Worm (Caenorhabditis elegans): Measurements from ENCODE around the gene atf-2.
A peak's percentile ranks its signal among the peaks of the same experiment; 100 is the strongest.

atf-2 gene

DNA sequence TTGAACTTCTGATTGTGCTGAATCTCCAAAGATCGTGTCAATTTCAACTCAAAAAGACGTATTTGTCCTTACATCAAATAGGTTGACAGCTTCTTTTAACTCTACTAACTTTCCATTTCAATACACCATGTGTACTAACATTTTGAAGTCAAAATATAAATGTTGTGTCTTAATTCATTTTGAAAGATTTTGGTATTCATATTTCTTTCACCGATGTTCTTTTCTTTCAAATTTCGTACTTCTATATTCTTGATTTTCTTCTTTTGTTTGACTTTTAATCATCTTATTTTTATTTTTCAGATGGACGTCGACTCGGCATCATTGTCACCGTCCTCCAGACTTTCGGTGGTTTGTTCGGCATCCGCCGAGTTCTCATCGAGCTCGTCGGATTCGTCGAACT lies at the start of gene atf-2:
TSS of gene atf-2 (plus strand) at position 301 of the 400 bp plus-strand sequence.
- TF ChIP-seq hlh-11 (tag; optimal IDR thresholded peaks at IDR 0.05) = no peak
- no peak for TF ChIP-seq F49E8.2 (tag; optimal IDR thresholded peaks at IDR 0.05; ENCODE audit: borderline replicate concordance)
- TF ChIP-seq lin-38 (GFP tag; IDR thresholded peaks at IDR 0.05) = no peak
- TF ChIP-seq nhr-25 (tag; optimal IDR thresholded peaks at IDR 0.05; ENCODE audit: borderline replicate concordance, insufficient read depth) = no peak
- TF ChIP-seq mdt-29 (GFP tag; IDR thresholded peaks at IDR 0.05) = no peak
- TF ChIP-seq nhr-11 (tag; optimal IDR thresholded peaks at IDR 0.05) = no peak
- TF ChIP-seq ceh-82 (tag; optimal IDR thresholded peaks at IDR 0.05) = no peak
- TF ChIP-seq ztf-11 (tag; optimal IDR thresholded peaks at IDR 0.05) = no peak
- no peak for TF ChIP-seq ceh-62 (tag; optimal IDR thresholded peaks at IDR 0.05)
- no peak for TF ChIP-seq arid-1 (GFP tag; conservative IDR thresholded peaks at IDR 0.05)
- no peak for TF ChIP-seq unc-62 (GFP tag; optimal IDR thresholded peaks at IDR 0.05 in 1 of 2)
- no peak for TF ChIP-seq unc-62 (tag; optimal IDR thresholded peaks at IDR 0.05)
- no peak for TF ChIP-seq D1046.2 (GFP tag; IDR thresholded peaks at IDR 0.05)
- no peak for TF ChIP-seq dmd-9 (GFP tag; IDR thresholded peaks at IDR 0.05)

DNA sequence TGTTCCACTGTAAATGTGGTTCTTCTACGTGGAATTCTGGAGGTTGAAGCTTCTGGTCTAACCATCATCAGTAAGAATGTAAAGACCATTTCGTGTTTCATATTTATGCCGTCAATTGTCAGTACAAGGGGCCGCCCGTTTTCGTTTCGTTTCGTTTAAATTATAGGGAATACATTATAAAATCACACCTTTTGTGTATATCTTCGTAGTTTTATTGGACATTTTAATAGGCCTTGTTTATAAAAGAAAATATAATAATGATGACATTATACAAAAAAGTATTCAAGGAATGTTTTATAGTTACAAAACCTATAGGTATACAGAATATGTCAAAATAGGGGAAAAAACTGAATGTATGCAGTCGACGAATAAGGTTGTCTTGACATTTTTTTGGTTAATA lies 48.1 kb upstream of the atf-2 start, which contains the start of gene ceh-7:
TSS of gene ceh-7 (minus strand) at position 101 of the 400 bp plus-strand sequence.
- no peak for TF ChIP-seq lin-39 (tag; optimal IDR thresholded peaks at IDR 0.05)
- no peak for TF ChIP-seq zip-2 (tag; optimal IDR thresholded peaks at IDR 0.05)
- no peak for TF ChIP-seq mes-2 (tag; optimal IDR thresholded peaks at IDR 0.05; ENCODE audit: poor library complexity, severe bottlenecking)
- no peak for TF ChIP-seq ZK546.5 (tag; optimal IDR thresholded peaks at IDR 0.05)
- TF ChIP-seq hlh-11 (tag; optimal IDR thresholded peaks at IDR 0.05) = no peak
- no peak for TF ChIP-seq zfp-3 (GFP tag; conservative IDR thresholded peaks at IDR 0.05)
- TF ChIP-seq aha-1 (tag) = no peak
- no peak for TF ChIP-seq daf-19 (GFP tag; conservative IDR thresholded peaks at IDR 0.05)

DNA sequence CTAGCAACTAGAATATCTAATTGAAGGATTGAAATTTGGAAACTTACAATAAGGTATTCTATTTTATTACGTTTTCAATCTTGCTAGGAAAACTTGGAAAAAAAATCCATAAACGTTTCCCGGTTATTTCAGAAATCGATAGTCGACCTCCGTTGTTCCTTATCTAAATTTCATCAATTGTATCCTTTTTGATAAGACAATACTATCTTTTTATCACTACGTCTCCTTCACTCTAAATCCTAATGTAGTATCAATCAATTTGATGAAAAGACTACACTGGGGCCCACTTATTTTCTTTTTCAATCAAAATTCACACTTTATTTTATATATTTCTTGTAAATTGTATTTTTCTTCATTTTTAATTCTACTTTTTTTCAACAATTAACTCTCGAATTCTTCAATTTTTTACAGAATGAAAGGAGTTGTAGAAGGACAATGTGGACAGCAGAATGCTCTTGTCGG lies 47.3 kb upstream of the atf-2 start, which contains the start of gene prx-5:
TSS of gene prx-5 (plus strand) at position 412 of the 462 bp plus-strand sequence.
- TF ChIP-seq ceh-82 (tag; optimal IDR thresholded peaks at IDR 0.05) = no peak
- TF ChIP-seq pqm-1 (tag; optimal IDR thresholded peaks at IDR 0.05) = peak; percentile 35
- TF ChIP-seq vab-7 (GFP tag; IDR thresholded peaks at IDR 0.05) = no peak
- peak; percentile 77 for TF ChIP-seq nhr-28 (tag; optimal IDR thresholded peaks at IDR 0.05)
- no peak for TF ChIP-seq pha-4 (GFP tag; IDR thresholded peaks at IDR 0.05)
- TF ChIP-seq pha-4 (tag; optimal IDR thresholded peaks at IDR 0.05) = no peak
- TF ChIP-seq dmd-9 (GFP tag; IDR thresholded peaks at IDR 0.05) = no peak
- TF ChIP-seq ceh-28 (tag; optimal IDR thresholded peaks at IDR 0.05) = no peak
- no peak for TF ChIP-seq F26F4.8 (GFP tag; conservative IDR thresholded peaks at IDR 0.05)
- TF ChIP-seq dmd-6 (GFP tag; IDR thresholded peaks at IDR 0.05) = peak; percentile 29; the same call in 1 of the 2 replicates
- no peak for TF ChIP-seq nhr-10 (tag; optimal IDR thresholded peaks at IDR 0.05)
- TF ChIP-seq F44E2.7 (GFP tag; IDR thresholded peaks at IDR 0.05) = no peak
- no peak for TF ChIP-seq mxl-2 (GFP tag; conservative IDR thresholded peaks at IDR 0.05)
- TF ChIP-seq T20F7.1 (GFP tag; optimal IDR thresholded peaks at IDR 0.05) = peak; percentile 10
- TF ChIP-seq nhr-48 (tag; optimal IDR thresholded peaks at IDR 0.05) = no peak
- peak; percentile 32 for TF ChIP-seq dve-1 (tag; optimal IDR thresholded peaks at IDR 0.05; ENCODE audit: insufficient read depth)

DNA sequence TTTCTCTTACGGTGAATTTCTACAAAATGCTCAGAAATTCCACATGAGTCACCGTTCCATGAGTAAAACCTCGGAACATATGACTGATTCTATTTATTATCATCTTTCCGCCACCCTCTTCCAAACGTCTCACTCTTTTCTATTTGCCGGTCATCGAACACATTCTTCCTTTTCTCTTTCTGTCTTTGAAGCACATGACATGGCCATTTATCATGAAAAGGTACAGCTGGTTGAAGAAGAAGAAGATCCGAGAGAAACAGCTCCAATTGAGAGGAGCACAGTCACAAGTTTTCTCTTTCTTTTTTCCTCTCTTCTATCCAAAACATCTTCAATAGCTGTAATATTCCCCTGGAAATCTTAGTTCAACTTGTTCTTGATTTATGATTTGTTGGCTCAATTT lies 44.8 kb upstream of the atf-2 start, which contains the start of gene cup-16:
TSS of gene cup-16 (plus strand) at position 132 of the 400 bp plus-strand sequence.
- TF ChIP-seq hlh-30 (tag; optimal IDR thresholded peaks at IDR 0.05; ENCODE audit: insufficient read depth) (peak; percentile 74), nhr-11 (tag; optimal IDR thresholded peaks at IDR 0.05) (peak; percentile 71), daf-16 (GFP tag; optimal IDR thresholded peaks at IDR 0.05) (peak in 1 of 2 experiments; percentile 25), daf-16 (tag; optimal IDR thresholded peaks at IDR 0.05) (no peak), T20F7.1 (GFP tag; optimal IDR thresholded peaks at IDR 0.05) (no peak), lsy-2 (tag; optimal IDR thresholded peaks at IDR 0.05) (peak in 1 of 2 experiments; percentile 36), hlh-11 (tag; optimal IDR thresholded peaks at IDR 0.05) (peak; percentile 55), unc-62 (GFP tag; optimal IDR thresholded peaks at IDR 0.05 in 1 of 2) (peak in 1 of 2 experiments; percentile 71), unc-62 (tag; optimal IDR thresholded peaks at IDR 0.05) (no peak), zip-2 (tag; optimal IDR thresholded peaks at IDR 0.05) (no peak)
